Fruit fly (Drosophila melanogaster): ENCODE measurements around the gene CG14262.

- no peak for TF ChIP-seq Sin3A (optimal IDR thresholded peaks at IDR 0.05)
- no peak for TF ChIP-seq psq (optimal IDR thresholded peaks at IDR 0.05)
- TF ChIP-seq ttk (optimal IDR thresholded peaks at IDR 0.05), result no peak
- no peak for TF ChIP-seq h (optimal IDR thresholded peaks at IDR 0.05)
Measured at dm6 chr3R:27218814-27219213, 46.4 kb downstream of the CG14262 start.

Data from Kc167 (cell line).